Worm (Caenorhabditis elegans) whole organism, early embryonic: ENCODE measurements around the gene M05D6.5.

Experiments
- ama-1 ChIP-seq: fragments of 150-350 bp; optimal IDR thresholded peaks from 2 replicates; lab custom pipeline; 2014
- flt-1 ChIP-seq: fragments of 200-800 bp; sonication (Bioruptor generic); IDR thresholded peaks from 2 replicates; pipeline ENCODE4 v1.3.6; 2022; ENCODE audit warnings: missing genetic modification characterization, missing compliant biosample characterization

ce11 chrII:8481033-8481708 is 832 bp downstream of the M05D6.5 start:
- TF ChIP-seq ama-1 (no peak), flt-1 (GFP tag; lab: Robert Waterston, UW) (no peak)
